Fruit fly (Drosophila melanogaster): ENCODE data around the gene PolG1.

PolG1 gene

dm6 chr2L:13837579-13837978, 10.0 kb upstream of the PolG1 start (continued):
- TF ChIP-seq lov (optimal IDR thresholded peaks at IDR 0.05), result no peak
- no peak for TF ChIP-seq lov (GFP tag; IDR thresholded peaks at IDR 0.05)
- peak; percentile 16 for TF ChIP-seq corto (GFP tag; optimal IDR thresholded peaks at IDR 0.05)
- no peak for TF ChIP-seq CG13624 (GFP tag; optimal IDR thresholded peaks at IDR 0.05)
- no peak for TF ChIP-seq danr (GFP tag; IDR thresholded peaks at IDR 0.05)
- TF ChIP-seq insv (GFP tag; optimal IDR thresholded peaks at IDR 0.05), result peak in 1 of 2 experiments; percentile 89
- TF ChIP-seq tap (tag; optimal IDR thresholded peaks at IDR 0.05), result no peak
- TF ChIP-seq hth (optimal IDR thresholded peaks at IDR 0.05), result no peak
- TF ChIP-seq so (GFP tag; IDR thresholded peaks at IDR 0.05), result peak; percentile 32; the same call in 1 of the 3 replicates
- peak; percentile 79 for TF ChIP-seq CG12769 (tag; optimal IDR thresholded peaks at IDR 0.05)
- peak; percentile 83 for TF ChIP-seq cwo (GFP tag; optimal IDR thresholded peaks at IDR 0.05)
- TF ChIP-seq slbo (GFP tag; IDR thresholded peaks at IDR 0.05), result no peak
- TF ChIP-seq CTCF (GFP tag; optimal IDR thresholded peaks at IDR 0.05), result no peak
- no peak for TF ChIP-seq Vsx1 (GFP tag; optimal IDR thresholded peaks at IDR 0.05)
- TF ChIP-seq wdn (GFP tag; IDR thresholded peaks at IDR 0.05), result no peak
- 0 out of 2 replicates have a peak, but pooled peaks have one; percentile 52 for TF ChIP-seq vvl (GFP tag; IDR thresholded peaks at IDR 0.05)
- 0 out of 2 replicates have a peak, but pooled peaks have one; percentile 18 for TF ChIP-seq CG4360 (GFP tag; IDR thresholded peaks at IDR 0.05)
- TF ChIP-seq nau (GFP tag; optimal IDR thresholded peaks at IDR 0.05), result no peak

dm6 chr2L:13835959-13836358, 8.4 kb upstream of the PolG1 start:
- TF ChIP-seq ci (GFP tag; IDR thresholded peaks at IDR 0.05), result 0 out of 3 replicates have a peak, but pooled peaks have one; percentile 36
- peak; percentile 71; the same call in 2 of the 3 replicates for TF ChIP-seq sr (GFP tag; IDR thresholded peaks at IDR 0.05)
- TF ChIP-seq CG11456 (GFP tag; IDR thresholded peaks at IDR 0.05), result peak; percentile 61; the same call in 1 of the 3 replicates
- 0 out of 2 replicates have a peak, but pooled peaks have one; percentile 22 for TF ChIP-seq Awh (GFP tag; IDR thresholded peaks at IDR 0.05)
- TF ChIP-seq Med (GFP tag), result peak; percentile 64
- 0 out of 2 replicates have a peak, but pooled peaks have one; percentile 13 for TF ChIP-seq Doc2 (GFP tag; IDR thresholded peaks at IDR 0.05)
- TF ChIP-seq Sin3A (optimal IDR thresholded peaks at IDR 0.05), result no peak
- 0 out of 3 replicates have a peak, but pooled peaks have one; percentile 9 for TF ChIP-seq Dbx (GFP tag; IDR thresholded peaks at IDR 0.05)
- 0 out of 2 replicates have a peak, but pooled peaks have one; percentile 6 for TF ChIP-seq Drgx (GFP tag; IDR thresholded peaks at IDR 0.05)
- TF ChIP-seq CG8765 (GFP tag; IDR thresholded peaks at IDR 0.05), result 0 out of 2 replicates have a peak, but pooled peaks have one; percentile 15
- TF ChIP-seq CG13775 (GFP tag; optimal IDR thresholded peaks at IDR 0.05), result peak; percentile 60
- TF ChIP-seq Nf-YA (GFP tag; IDR thresholded peaks at IDR 0.05), result no peak
- TF ChIP-seq sd (tag; optimal IDR thresholded peaks at IDR 0.05), result no peak
- 0 out of 2 replicates have a peak, but pooled peaks have one; percentile 31 for TF ChIP-seq chm (GFP tag; IDR thresholded peaks at IDR 0.05)
- peak; percentile 50; the same call in 1 of the 3 replicates for TF ChIP-seq mld (GFP tag; IDR thresholded peaks at IDR 0.05; ENCODE audit: partially characterized antibody)
- TF ChIP-seq pnt (GFP tag; optimal IDR thresholded peaks at IDR 0.05), result no peak
- 0 out of 2 replicates have a peak, but pooled peaks have one; percentile 9 for TF ChIP-seq crol (GFP tag; IDR thresholded peaks at IDR 0.05)
- 0 out of 2 replicates have a peak, but pooled peaks have one; percentile 7 for TF ChIP-seq Rfx (GFP tag; IDR thresholded peaks at IDR 0.05)

- peak; percentile 100 for TF ChIP-seq Ptx1 (GFP tag; IDR thresholded peaks at IDR 0.05)
- TF ChIP-seq Side (GFP tag; optimal IDR thresholded peaks at IDR 0.05), result peak; percentile 100
- TF ChIP-seq CG18619 (GFP tag; optimal IDR thresholded peaks at IDR 0.05), result peak; percentile 100
- peak; percentile 99 for TF ChIP-seq Blimp-1 (GFP tag; optimal IDR thresholded peaks at IDR 0.05)
- TF ChIP-seq CG17829 (tag; optimal IDR thresholded peaks at IDR 0.05), result peak; percentile 100
- peak; percentile 100 for TF ChIP-seq lab (GFP tag; optimal IDR thresholded peaks at IDR 0.05)
- TF ChIP-seq prd (optimal IDR thresholded peaks at IDR 0.05), result no peak
- TF ChIP-seq prd (GFP tag; IDR thresholded peaks at IDR 0.05), result peak; percentile 100
- TF ChIP-seq gem (tag; optimal IDR thresholded peaks at IDR 0.05), result peak; percentile 100
- peak; percentile 81 for TF ChIP-seq CG34224 (GFP tag; IDR thresholded peaks at IDR 0.05; ENCODE audit: partially characterized antibody)
- TF ChIP-seq CG31388 (GFP tag; optimal IDR thresholded peaks at IDR 0.05), result peak; percentile 99
- peak; percentile 100 for TF ChIP-seq ap (GFP tag; IDR thresholded peaks at IDR 0.05)
- peak; percentile 99 for TF ChIP-seq CG13894 (tag; optimal IDR thresholded peaks at IDR 0.05)
- TF ChIP-seq CG14710 (tag; optimal IDR thresholded peaks at IDR 0.05), result peak; percentile 98
These were observed 7.7 kb upstream of the PolG1 start, which contains the start of the genes mRpS23 and CenG1A for dm6 chr2L:13835002-13835910. mRpS23 (minus strand) TSS chr2L:13835072. CenG1A (plus strand) TSS chr2L:13835564.

Data from whole organism, embryonic.